Fruit fly (Drosophila melanogaster): ENCODE results near the gene GstD10.

GstD10 gene

dm6 chr3R:12364580-12364979, 955 bp downstream of the GstD10 start, which contains the start of gene Tim17a1:
Gene Tim17a1 (minus strand): TSS chr3R:12364680.
- TF ChIP-seq CG9948 (tag; optimal IDR thresholded peaks at IDR 0.05) (no peak), D1 (tag; optimal IDR thresholded peaks at IDR 0.05) (no peak), CG32121 (GFP tag; IDR thresholded peaks at IDR 0.05) (no peak), CG8159 (tag; optimal IDR thresholded peaks at IDR 0.05) (no peak), EcR (GFP tag; optimal IDR thresholded peaks at IDR 0.05) (no peak), CG8301 (tag; optimal IDR thresholded peaks at IDR 0.05) (no peak), CG34367 (tag; optimal IDR thresholded peaks at IDR 0.05) (no peak), Ets98B (GFP tag; IDR thresholded peaks at IDR 0.05) (no peak), Pif1A (GFP tag; optimal IDR thresholded peaks at IDR 0.05) (no peak), CG17806 (tag; optimal IDR thresholded peaks at IDR 0.05) (no peak), CG15710 (tag; optimal IDR thresholded peaks at IDR 0.05) (no peak), CG10348 (GFP tag; IDR thresholded peaks at IDR 0.05) (no peak), CG14655 (GFP tag; optimal IDR thresholded peaks at IDR 0.05) (no peak), CG12605 (GFP tag; IDR thresholded peaks at IDR 0.05) (no peak), Pif1B (GFP tag; optimal IDR thresholded peaks at IDR 0.05) (no peak), CG13204 (GFP tag; optimal IDR thresholded peaks at IDR 0.05) (no peak), CG4496 (GFP tag; IDR thresholded peaks at IDR 0.05) (no peak)

dm6 chr3R:12363544-12363943, 2.0 kb downstream of the GstD10 start:
- TF ChIP-seq Pif1A (GFP tag; optimal IDR thresholded peaks at IDR 0.05) (no peak), D1 (tag; optimal IDR thresholded peaks at IDR 0.05) (no peak), CG8159 (tag; optimal IDR thresholded peaks at IDR 0.05) (no peak)

dm6 chr3R:12361962-12362497, 3.5 kb downstream of the GstD10 start:
- no peak for TF ChIP-seq CG9948 (tag; optimal IDR thresholded peaks at IDR 0.05)
- TF ChIP-seq CG4496 (GFP tag; IDR thresholded peaks at IDR 0.05), result no peak
- no peak for TF ChIP-seq CG14655 (GFP tag; optimal IDR thresholded peaks at IDR 0.05)
- no peak for TF ChIP-seq Snoo (tag; optimal IDR thresholded peaks at IDR 0.05)
- TF ChIP-seq EcR (GFP tag; optimal IDR thresholded peaks at IDR 0.05), result no peak
- no peak for TF ChIP-seq Pif1B (GFP tag; optimal IDR thresholded peaks at IDR 0.05)
- TF ChIP-seq D1 (tag; optimal IDR thresholded peaks at IDR 0.05), result no peak
- TF ChIP-seq Ets98B (GFP tag; IDR thresholded peaks at IDR 0.05), result no peak
- no peak for TF ChIP-seq rn (GFP tag; IDR thresholded peaks at IDR 0.05)
- TF ChIP-seq CG17806 (tag; optimal IDR thresholded peaks at IDR 0.05), result no peak
- TF ChIP-seq CG13204 (GFP tag; optimal IDR thresholded peaks at IDR 0.05), result no peak
- TF ChIP-seq CG10348 (GFP tag; IDR thresholded peaks at IDR 0.05), result no peak
- no peak for TF ChIP-seq CG12605 (GFP tag; IDR thresholded peaks at IDR 0.05)
- TF ChIP-seq fd96Ca (GFP tag; IDR thresholded peaks at IDR 0.05), result no peak
- no peak for TF ChIP-seq gl (tag; optimal IDR thresholded peaks at IDR 0.05)
- TF ChIP-seq Pif1A (GFP tag; optimal IDR thresholded peaks at IDR 0.05), result no peak
- no peak for TF ChIP-seq CG8301 (tag; optimal IDR thresholded peaks at IDR 0.05)
- no peak for TF ChIP-seq CG32121 (GFP tag; IDR thresholded peaks at IDR 0.05)
- no peak for TF ChIP-seq CG34367 (tag; optimal IDR thresholded peaks at IDR 0.05)
- TF ChIP-seq CG8159 (tag; optimal IDR thresholded peaks at IDR 0.05), result no peak

dm6 chr3R:12359837-12360236, 5.7 kb downstream of the GstD10 start, which contains the start of gene CG4115:
Gene CG4115 (plus strand): TSS chr3R:12360008.
- TF ChIP-seq Pif1A (GFP tag; optimal IDR thresholded peaks at IDR 0.05) (no peak), Ets98B (GFP tag; IDR thresholded peaks at IDR 0.05) (peak; percentile 33; the same call in 1 of the 2 replicates), CG32121 (GFP tag; IDR thresholded peaks at IDR 0.05) (no peak)

- no peak for TF ChIP-seq CG14655 (GFP tag; optimal IDR thresholded peaks at IDR 0.05)
- no peak for TF ChIP-seq EcR (GFP tag; optimal IDR thresholded peaks at IDR 0.05)
- no peak for TF ChIP-seq Pif1B (GFP tag; optimal IDR thresholded peaks at IDR 0.05)
- TF ChIP-seq CG34367 (tag; optimal IDR thresholded peaks at IDR 0.05), result no peak
- TF ChIP-seq rn (GFP tag; IDR thresholded peaks at IDR 0.05), result no peak
- TF ChIP-seq Snoo (tag; optimal IDR thresholded peaks at IDR 0.05), result no peak
- no peak for TF ChIP-seq gl (tag; optimal IDR thresholded peaks at IDR 0.05)
- no peak for TF ChIP-seq Pif1A (GFP tag; optimal IDR thresholded peaks at IDR 0.05)
- no peak for TF ChIP-seq CG4496 (GFP tag; IDR thresholded peaks at IDR 0.05)
- TF ChIP-seq D1 (tag; optimal IDR thresholded peaks at IDR 0.05), result no peak
- TF ChIP-seq CG15710 (tag; optimal IDR thresholded peaks at IDR 0.05), result no peak
- no peak for TF ChIP-seq CG32121 (GFP tag; IDR thresholded peaks at IDR 0.05)
- no peak for TF ChIP-seq CG8159 (tag; optimal IDR thresholded peaks at IDR 0.05)
- TF ChIP-seq Ets98B (GFP tag; IDR thresholded peaks at IDR 0.05), result no peak
- no peak for TF ChIP-seq CG10348 (GFP tag; IDR thresholded peaks at IDR 0.05)
- TF ChIP-seq CG12605 (GFP tag; IDR thresholded peaks at IDR 0.05), result no peak
- TF ChIP-seq CG17806 (tag; optimal IDR thresholded peaks at IDR 0.05), result no peak
Measured at dm6 chr3R:12356044-12356443, 9.5 kb downstream of the GstD10 start, which contains the start of gene MBD-R2. Gene MBD-R2 (minus strand): TSS chr3R:12356265.

dm6 chr3R:12352003-12352402, 13.5 kb downstream of the GstD10 start, which contains the start of gene CG10041:
Gene CG10041 (minus strand): TSS chr3R:12352103.
- TF ChIP-seq CG14655 (GFP tag; optimal IDR thresholded peaks at IDR 0.05) (no peak), gl (tag; optimal IDR thresholded peaks at IDR 0.05) (no peak), Ets98B (GFP tag; IDR thresholded peaks at IDR 0.05) (no peak), CG8301 (tag; optimal IDR thresholded peaks at IDR 0.05) (no peak), CG4496 (GFP tag; IDR thresholded peaks at IDR 0.05) (no peak), Pif1A (GFP tag; optimal IDR thresholded peaks at IDR 0.05) (no peak), CG12605 (GFP tag; IDR thresholded peaks at IDR 0.05) (no peak), CG10348 (GFP tag; IDR thresholded peaks at IDR 0.05) (no peak), CG17806 (tag; optimal IDR thresholded peaks at IDR 0.05) (no peak), EcR (GFP tag; optimal IDR thresholded peaks at IDR 0.05) (no peak), CG9948 (tag; optimal IDR thresholded peaks at IDR 0.05) (no peak), Snoo (tag; optimal IDR thresholded peaks at IDR 0.05) (no peak), fd96Ca (GFP tag; IDR thresholded peaks at IDR 0.05) (no peak), CG15710 (tag; optimal IDR thresholded peaks at IDR 0.05) (no peak), rn (GFP tag; IDR thresholded peaks at IDR 0.05) (no peak), CG34367 (tag; optimal IDR thresholded peaks at IDR 0.05) (no peak), Pif1B (GFP tag; optimal IDR thresholded peaks at IDR 0.05) (no peak), CG8159 (tag; optimal IDR thresholded peaks at IDR 0.05) (no peak), CG32121 (GFP tag; IDR thresholded peaks at IDR 0.05) (no peak), CG13204 (GFP tag; optimal IDR thresholded peaks at IDR 0.05) (no peak)
